Worm (Caenorhabditis elegans) whole organism, L4 larva: ENCODE results near the gene ifc-2.

Source experiments
- F49E8.2 ChIP-seq: sonication (generic microtip); optimal IDR thresholded peaks from 2 replicates; lab custom pipeline; 2016; ENCODE audit warnings: missing compliant biosample characterization, mild to moderate bottlenecking, missing genetic modification characterization, borderline replicate concordance
- T20F7.1 ChIP-seq: fragments of 200-800 bp; sonication (Bioruptor generic); optimal IDR thresholded peaks from 2 replicates; lab custom pipeline; 2018; ENCODE audit warnings: mild to moderate bottlenecking, missing genetic modification characterization, missing compliant biosample characterization
- T26A8.4 ChIP-seq: fragments of 200-800 bp; sonication (Bioruptor generic); IDR thresholded peaks from 2 replicates; pipeline ENCODE4 v1.3.6; 2022; ENCODE audit warnings: missing genetic modification characterization, missing compliant biosample characterization
- Y48G9A.11 ChIP-seq: fragments of 200-800 bp; sonication (Bioruptor generic); IDR thresholded peaks from 2 replicates; pipeline ENCODE4 v1.3.6; 2022; ENCODE audit warnings: missing genetic modification reagents, missing genetic modification characterization, missing compliant biosample characterization
- aly-2 ChIP-seq: sonication (generic microtip); optimal IDR thresholded peaks from 2 replicates; lab custom pipeline; 2018; ENCODE audit warnings: missing biosample characterization, missing genetic modification characterization
- ctbp-1 ChIP-seq: fragments of 200-800 bp; sonication (Bioruptor generic); IDR thresholded peaks from 2 replicates; pipeline ENCODE4 v1.3.6; 2022; ENCODE audit warnings: missing genetic modification reagents, missing genetic modification characterization, missing compliant biosample characterization
- daf-16 ChIP-seq, 3 experiments: sonication (generic microtip); optimal IDR thresholded peaks; 2 replicates each; lab custom pipeline; 2016 to 2017; ENCODE audit warnings: missing genetic modification characterization in 3 of 3, missing genetic modification reagents in 3 of 3, mild to moderate bottlenecking in 2 of 3, missing compliant biosample characterization in 2 of 3, missing biosample characterization in 1 of 3, moderate library complexity in 1 of 3
- dmd-6 ChIP-seq: fragments of 200-800 bp; sonication (Bioruptor generic); IDR thresholded peaks from 2 replicates; pipeline ENCODE4 v1.3.6; 2022; ENCODE audit warnings: missing genetic modification reagents, missing genetic modification characterization, missing compliant biosample characterization
- dve-1 ChIP-seq: sonication (generic microtip); optimal IDR thresholded peaks from 2 replicates; lab custom pipeline; 2017; ENCODE audit warnings: antibody characterized with exemption, mild to moderate bottlenecking, missing genetic modification characterization, missing compliant biosample characterization; ENCODE audit not compliant: insufficient read depth
- egl-43 ChIP-seq: fragments of 200-800 bp; sonication (Bioruptor generic); IDR thresholded peaks from 2 replicates; pipeline ENCODE4 v1.3.6; 2022; ENCODE audit warnings: missing genetic modification reagents, missing genetic modification characterization, missing compliant biosample characterization
- fkh-10 ChIP-seq: fragments of 150-350 bp; optimal IDR thresholded peaks from 2 replicates; lab custom pipeline; 2014; ENCODE audit warnings: missing biosample characterization, missing genetic modification reagents, missing genetic modification characterization
- gei-8 ChIP-seq: fragments of 200-800 bp; sonication (Bioruptor generic); optimal IDR thresholded peaks from 2 replicates; lab custom pipeline; 2018; ENCODE audit warnings: mild to moderate bottlenecking, missing genetic modification characterization, missing compliant biosample characterization
- hlh-11 ChIP-seq: fragments of 200-800 bp; sonication (Bioruptor generic); optimal IDR thresholded peaks from 2 replicates; lab custom pipeline; 2018; ENCODE audit warnings: mild to moderate bottlenecking, missing genetic modification characterization, missing compliant biosample characterization
- hlh-30 ChIP-seq: sonication (generic microtip); optimal IDR thresholded peaks from 2 replicates; lab custom pipeline; 2017; ENCODE audit warnings: antibody characterized with exemption, mild to moderate bottlenecking, missing genetic modification characterization, missing compliant biosample characterization; ENCODE audit not compliant: insufficient read depth
- jun-1 ChIP-seq: fragments of 150-350 bp; optimal IDR thresholded peaks from 2 replicates; lab custom pipeline; 2014; ENCODE audit warnings: missing biosample characterization, missing genetic modification reagents, missing genetic modification characterization
- lin-1 ChIP-seq: fragments of 200-800 bp; sonication (Bioruptor generic); IDR thresholded peaks from 2 replicates; pipeline ENCODE4 v1.3.6; 2022; ENCODE audit warnings: missing genetic modification reagents, missing genetic modification characterization, missing compliant biosample characterization
- lsy-2 ChIP-seq, 2 experiments: fragments of 150-350 bp in 1 of 2; sonication (generic microtip) in 1 of 2; optimal IDR thresholded peaks; 2 replicates each; lab custom pipeline; 2014 to 2017; ENCODE audit warnings: missing biosample characterization in 2 of 2, missing genetic modification characterization in 2 of 2
- madf-5 ChIP-seq, 2 experiments: fragments of 200-800 bp; sonication (Bioruptor generic); IDR thresholded peaks; 2 replicates each; pipeline ENCODE4 v1.3.6; 2022; ENCODE audit warnings: missing compliant biosample characterization in 2 of 2, missing genetic modification characterization in 2 of 2
- madf-9 ChIP-seq: fragments of 200-800 bp; sonication (Bioruptor generic); conservative IDR thresholded peaks from 2 replicates; pipeline ENCODE4 v1.3.6; 2022; ENCODE audit warnings: missing genetic modification reagents, missing genetic modification characterization, missing compliant biosample characterization
- mdl-1 ChIP-seq, 2 experiments: fragments of 150-350 bp in 1 of 2; sonication (generic microtip) in 1 of 2; optimal IDR thresholded peaks; 2 replicates each; lab custom pipeline; 2014 to 2017; ENCODE audit warnings: missing biosample characterization in 2 of 2, missing genetic modification characterization in 2 of 2
- mdt-29 ChIP-seq: fragments of 200-800 bp; sonication (Bioruptor generic); IDR thresholded peaks from 2 replicates; pipeline ENCODE4 v1.3.6; 2022; ENCODE audit warnings: missing genetic modification reagents, missing genetic modification characterization, missing compliant biosample characterization
- mep-1 ChIP-seq: fragments of 150-350 bp; sonication (generic microtip); optimal IDR thresholded peaks from 3 replicates; lab custom pipeline; 2014; ENCODE audit warnings: missing biosample characterization, missing genetic modification characterization
- mxl-2 ChIP-seq: fragments of 200-800 bp; sonication (Bioruptor generic); conservative IDR thresholded peaks from 2 replicates; pipeline ENCODE4 v1.3.6; 2022; ENCODE audit warnings: missing genetic modification reagents, missing genetic modification characterization, missing compliant biosample characterization
- nhr-102 ChIP-seq: sonication (generic microtip); optimal IDR thresholded peaks from 2 replicates; lab custom pipeline; 2016; ENCODE audit warnings: mild to moderate bottlenecking, missing genetic modification characterization, moderate library complexity, missing compliant biosample characterization
- nhr-28 ChIP-seq: fragments of 150-350 bp; optimal IDR thresholded peaks from 2 replicates; lab custom pipeline; 2014; ENCODE audit warnings: missing biosample characterization, missing genetic modification characterization
- nhr-76 ChIP-seq: fragments of 150-350 bp; optimal IDR thresholded peaks from 2 replicates; lab custom pipeline; 2014; ENCODE audit warnings: missing biosample characterization, missing genetic modification characterization
- nhr-77 ChIP-seq: fragments of 150-350 bp; optimal IDR thresholded peaks from 2 replicates; lab custom pipeline; 2014; ENCODE audit warnings: missing biosample characterization, missing genetic modification characterization
- pqm-1 ChIP-seq: sonication (generic microtip); optimal IDR thresholded peaks from 2 replicates; lab custom pipeline; 2017; ENCODE audit warnings: missing biosample characterization, missing genetic modification characterization
- sdz-12 ChIP-seq: fragments of 200-800 bp; sonication (Bioruptor generic); optimal IDR thresholded peaks from 2 replicates; lab custom pipeline; 2018; ENCODE audit warnings: mild to moderate bottlenecking, missing genetic modification characterization, missing compliant biosample characterization
- set-16 ChIP-seq: fragments of 200-800 bp; sonication (Bioruptor generic); IDR thresholded peaks from 2 replicates; pipeline ENCODE4 v1.3.6; 2022; ENCODE audit warnings: missing genetic modification reagents, missing genetic modification characterization, missing compliant biosample characterization
- unc-130 ChIP-seq: sonication (generic microtip); optimal IDR thresholded peaks from 2 replicates; lab custom pipeline; 2016; ENCODE audit warnings: missing genetic modification reagents, missing genetic modification characterization, missing compliant biosample characterization
- unc-62 ChIP-seq, 3 experiments: fragments of 150-350 bp in 1 of 3; sonication (generic microtip); optimal IDR thresholded peaks in 2 of 3; peaks in 1 of 3; 1 replicate in 1 of 3; 2 replicates in 2 of 3; lab custom pipeline; 2014 to 2017; ENCODE audit warnings: missing biosample characterization in 3 of 3, missing genetic modification characterization in 3 of 3, missing genetic modification reagents in 3 of 3, missing genotype in 1 of 3
- ztf-7 ChIP-seq: fragments of 150-350 bp; optimal IDR thresholded peaks from 2 replicates; lab custom pipeline; 2014; ENCODE audit warnings: missing biosample characterization, missing genetic modification characterization

ifc-2 gene

DNA sequence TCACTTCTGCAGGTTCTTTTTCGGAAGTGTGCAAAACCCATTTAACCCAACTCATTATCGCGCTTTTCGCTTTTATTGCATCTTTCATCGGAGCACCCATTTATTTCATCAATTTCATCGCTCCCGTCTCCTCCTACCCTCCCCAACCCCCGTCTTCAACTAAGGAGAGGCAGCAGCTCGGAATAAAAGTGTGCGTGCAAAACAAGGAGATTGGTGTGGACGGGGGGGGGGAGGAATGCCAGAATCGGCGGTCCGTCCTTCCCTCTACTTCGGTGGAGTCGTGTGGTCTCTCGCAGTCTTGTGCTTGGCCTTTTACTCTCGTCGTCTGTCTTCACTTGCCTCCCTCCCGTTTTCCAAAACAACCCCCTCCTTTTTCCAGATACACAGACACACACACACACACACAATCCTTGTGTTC is 53.4 kb downstream of the ifc-2 start (continued):
- TF ChIP-seq mxl-2 (GFP tag; lab: Robert Waterston, UW) (no peak), mdt-29 (no peak), T20F7.1 (no peak), lsy-2 (tag; optimal IDR thresholded peaks at IDR 0.05; lab: Kevin White, UChicago) (peak in 1 of 2 experiments; percentile 32), F49E8.2 (no peak), sdz-12 (GFP tag; lab: Kevin White, UChicago) (no peak), ctbp-1 (GFP tag; lab: Robert Waterston, UW) (0 out of 2 replicates have a peak, but pooled peaks have one; percentile 52), unc-130 (GFP tag; lab: Kevin White, UChicago) (no peak), Y48G9A.11 (GFP tag; lab: Robert Waterston, UW) (no peak), hlh-11 (tag; lab: Kevin White, UChicago) (peak; percentile 2), lin-1 (GFP tag; lab: Robert Waterston, UW) (no peak), jun-1 (tag; lab: Kevin White, UChicago) (no peak), T26A8.4 (GFP tag; lab: Robert Waterston, UW) (no peak), fkh-10 (GFP tag; lab: Kevin White, UChicago) (peak; percentile 84)

DNA sequence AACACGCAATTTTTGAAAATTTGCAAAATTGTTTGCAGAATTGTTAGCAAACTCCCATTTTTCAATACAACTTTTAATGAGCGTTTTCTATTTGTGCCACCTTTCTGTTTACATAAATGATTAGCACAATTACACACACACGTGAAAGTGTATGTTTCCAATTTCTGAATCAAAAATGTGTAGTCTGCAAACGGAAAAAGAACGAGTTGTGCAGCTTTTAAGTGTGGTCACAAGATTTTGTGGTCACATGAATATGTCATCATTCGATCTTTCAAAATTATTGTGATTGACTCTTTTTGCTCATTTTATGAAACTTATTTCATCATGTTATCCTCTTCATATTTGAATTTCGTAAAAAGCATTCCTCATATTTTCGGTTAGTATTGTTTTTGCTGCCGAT is 54.0 kb downstream of the ifc-2 start:
- TF ChIP-seq dve-1 (tag; lab: Kevin White, UChicago) (peak; percentile 55), madf-9 (GFP tag; lab: Robert Waterston, UW) (no peak), madf-5 (GFP tag; IDR thresholded peaks at IDR 0.05; lab: Robert Waterston, UW) (no peak), nhr-76 (no peak), dmd-6 (peak; percentile 31; the same call in 1 of the 2 replicates), unc-62 (GFP tag; optimal IDR thresholded peaks at IDR 0.05 in 1 of 2; lab: Kevin White, UChicago) (peak in 1 of 2 experiments; percentile 94), unc-62 (tag; optimal IDR thresholded peaks at IDR 0.05; lab: Kevin White, UChicago) (no peak), nhr-28 (tag; lab: Kevin White, UChicago) (peak; percentile 90), hlh-30 (tag; lab: Kevin White, UChicago) (peak; percentile 79), T20F7.1 (peak; percentile 18), hlh-11 (tag; lab: Kevin White, UChicago) (peak; percentile 44), nhr-102 (tag; lab: Kevin White, UChicago) (peak; percentile 28), daf-16 (GFP tag; optimal IDR thresholded peaks at IDR 0.05; lab: Kevin White, UChicago) (no peak), daf-16 (tag; optimal IDR thresholded peaks at IDR 0.05; lab: Kevin White, UChicago) (peak; percentile 78), pqm-1 (peak; percentile 5), nhr-77 (tag; lab: Kevin White, UChicago) (peak; percentile 4), mep-1 (tag; lab: Kevin White, UChicago) (peak; percentile 1), mdl-1 (tag; optimal IDR thresholded peaks at IDR 0.05; lab: Kevin White, UChicago) (peak in 1 of 2 experiments; percentile 35)

DNA sequence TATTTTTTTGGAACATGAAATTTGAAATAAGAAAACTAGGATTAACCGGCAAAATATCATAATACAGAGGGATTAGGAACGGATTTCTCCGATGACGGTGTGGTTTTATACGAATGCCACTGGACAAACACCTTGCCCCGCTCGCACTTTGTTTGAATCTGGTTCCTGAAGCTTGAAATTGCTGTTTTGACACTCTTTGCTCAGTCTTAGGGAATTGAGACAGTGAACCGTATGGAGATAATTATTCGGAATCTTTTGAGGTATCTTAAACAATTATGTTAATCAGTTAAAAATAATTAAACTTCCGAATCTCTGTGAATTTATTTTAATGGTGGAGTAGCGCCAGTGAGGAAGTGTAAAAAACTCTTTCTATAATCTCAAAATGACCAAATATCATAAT is 55.2 kb downstream of the ifc-2 start, which contains the start of gene F13C5.3:
F13C5.3 (minus strand) TSS at position 101 of the 400 bp plus-strand sequence.
- TF ChIP-seq ztf-7 (tag; lab: Kevin White, UChicago) (no peak), unc-62 (GFP tag; optimal IDR thresholded peaks at IDR 0.05 in 1 of 2; lab: Kevin White, UChicago) (peak in 1 of 2 experiments; percentile 13), unc-62 (tag; optimal IDR thresholded peaks at IDR 0.05; lab: Kevin White, UChicago) (no peak), pqm-1 (no peak), aly-2 (no peak), gei-8 (GFP tag; lab: Kevin White, UChicago) (no peak)

DNA sequence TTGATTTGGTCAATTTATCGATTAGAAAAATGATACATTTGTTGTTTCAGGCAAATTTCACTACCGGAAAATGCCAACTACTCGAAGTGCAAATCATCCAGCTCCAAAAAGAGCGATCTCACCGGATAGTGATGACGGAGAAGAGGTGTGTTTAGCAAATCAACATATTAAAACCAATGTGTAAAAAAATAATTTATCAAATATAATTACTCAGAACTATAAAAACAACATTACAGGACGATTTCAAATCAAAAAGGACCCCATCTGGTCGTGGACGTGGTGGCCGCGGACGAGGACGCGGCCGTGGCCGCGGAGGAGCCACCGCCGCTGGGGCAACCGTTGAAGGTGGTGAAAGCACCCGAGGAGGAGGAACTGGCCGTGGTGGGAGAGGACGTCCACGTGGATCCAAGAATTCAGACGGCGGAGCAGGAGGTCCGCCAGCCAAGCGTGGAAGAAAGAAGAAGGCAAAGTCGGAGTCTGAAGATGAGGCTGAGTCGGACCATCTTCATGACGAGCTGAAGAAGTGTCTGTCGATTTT is 60.7 kb downstream of the ifc-2 start, which contains the start of gene F13C5.2:
F13C5.2 (plus strand) TSS at position 51 of the 538 bp plus-strand sequence.
- TF ChIP-seq set-16 (GFP tag; lab: Robert Waterston, UW) (peak; percentile 96), mxl-2 (GFP tag; lab: Robert Waterston, UW) (no peak), egl-43 (peak; percentile 52; the same call in 1 of the 2 replicates), mdt-29 (0 out of 2 replicates have a peak, but pooled peaks have one; percentile 10)
